Worm (Caenorhabditis elegans): ENCODE results near the gene srg-23.
"Not testable (repeated sequence)": the region's sequence is repeated elsewhere in the genome, so short reads cannot be mapped to it uniquely, and the experiment has no call there.

srg-23 gene

ce11 chrII:3126741-3127140 lies 30.8 kb upstream of the srg-23 start, which contains the start of gene ins-31:
Gene ins-31 (plus strand): TSS chrII:3127041.
- TF ChIP-seq nhr-12, elt-1, nhr-25 (tag; optimal IDR thresholded peaks at IDR 0.05): not testable (repeated sequence)

- TF ChIP-seq lin-39 (tag; optimal IDR thresholded peaks at IDR 0.05) (no peak), nhr-129 (tag; optimal IDR thresholded peaks at IDR 0.05) (no peak), R02D3.7 (tag; optimal IDR thresholded peaks at IDR 0.05) (no peak), snpc-4 (tag; optimal IDR thresholded peaks at IDR 0.05) (no peak)
Measured at ce11 chrII:3126341-3126740, 30.4 kb upstream of the srg-23 start, which contains the start of gene ins-19. Gene ins-19 (minus strand): TSS chrII:3126441.

ce11 chrII:3123206-3123605 lies 27.2 kb upstream of the srg-23 start, which contains the start of gene srh-71:
Gene srh-71 (plus strand): TSS chrII:3123506.
- TF ChIP-seq ama-1 (optimal IDR thresholded peaks at IDR 0.05) (no peak), mbf-1 (tag; optimal IDR thresholded peaks at IDR 0.05) (no peak), C34F6.9 (tag; optimal IDR thresholded peaks at IDR 0.05) (no peak), ceh-82 (tag; optimal IDR thresholded peaks at IDR 0.05) (no peak), nhr-12 (tag; optimal IDR thresholded peaks at IDR 0.05) (no peak), unc-55 (GFP tag; optimal IDR thresholded peaks at IDR 0.05) (no peak), gmeb-1 (tag; optimal IDR thresholded peaks at IDR 0.05) (no peak), unc-39 (tag; optimal IDR thresholded peaks at IDR 0.05) (no peak), elt-1 (tag; optimal IDR thresholded peaks at IDR 0.05) (no peak), R02D3.7 (tag; optimal IDR thresholded peaks at IDR 0.05) (no peak), peb-1 (tag; optimal IDR thresholded peaks at IDR 0.05) (no peak), aly-2 (tag; optimal IDR thresholded peaks at IDR 0.05) (no peak), nhr-10 (tag; optimal IDR thresholded peaks at IDR 0.05) (no peak), snpc-4 (tag; optimal IDR thresholded peaks at IDR 0.05) (no peak), nhr-129 (tag; optimal IDR thresholded peaks at IDR 0.05) (no peak), blmp-1 (tag; optimal IDR thresholded peaks at IDR 0.05; ENCODE audit: insufficient read depth) (no peak)

- no peak for TF ChIP-seq elt-1 (tag; optimal IDR thresholded peaks at IDR 0.05)
- peak; percentile 72 for TF ChIP-seq C34F6.9 (tag; optimal IDR thresholded peaks at IDR 0.05)
- TF ChIP-seq unc-55 (GFP tag; optimal IDR thresholded peaks at IDR 0.05): peak; percentile 28
- TF ChIP-seq nhr-129 (tag; optimal IDR thresholded peaks at IDR 0.05): peak; percentile 25
- TF ChIP-seq lin-39 (tag; optimal IDR thresholded peaks at IDR 0.05): no peak
- no peak for TF ChIP-seq egl-27 (tag; optimal IDR thresholded peaks at IDR 0.05)
- peak; percentile 30 for TF ChIP-seq crh-2 (tag; optimal IDR thresholded peaks at IDR 0.05)
- TF ChIP-seq sma-9 (GFP tag; optimal IDR thresholded peaks at IDR 0.05): no peak
- no peak for TF ChIP-seq sma-9 (tag; optimal IDR thresholded peaks at IDR 0.05)
Measured at ce11 chrII:3118907-3119382, 23.0 kb upstream of the srg-23 start, which contains the start of gene T10D4.6. Gene T10D4.6 (plus strand): TSS chrII:3119332.

- TF ChIP-seq peb-1 (tag; optimal IDR thresholded peaks at IDR 0.05) (no peak), nhr-10 (tag; optimal IDR thresholded peaks at IDR 0.05) (no peak), F13H6.1 (tag; optimal IDR thresholded peaks at IDR 0.05) (no peak), lsy-2 (tag; optimal IDR thresholded peaks at IDR 0.05) (no peak), R02D3.7 (tag; optimal IDR thresholded peaks at IDR 0.05) (no peak), unc-39 (tag; optimal IDR thresholded peaks at IDR 0.05) (no peak), mdl-1 (tag; optimal IDR thresholded peaks at IDR 0.05) (no peak)
Measured at ce11 chrII:3117471-3117870, 21.5 kb upstream of the srg-23 start, which contains the start of gene T10D4.7. Gene T10D4.7 (plus strand): TSS chrII:3117771.

- TF ChIP-seq nhr-11 (tag; optimal IDR thresholded peaks at IDR 0.05): no peak
- no peak for TF ChIP-seq elt-1 (tag; optimal IDR thresholded peaks at IDR 0.05)
- no peak for TF ChIP-seq aly-2 (tag; optimal IDR thresholded peaks at IDR 0.05)
- TF ChIP-seq nhr-6 (tag; optimal IDR thresholded peaks at IDR 0.05): no peak
- no peak for TF ChIP-seq peb-1 (tag; optimal IDR thresholded peaks at IDR 0.05)
- TF ChIP-seq unc-62 (GFP tag; optimal IDR thresholded peaks at IDR 0.05): no peak
- no peak for TF ChIP-seq unc-39 (tag; optimal IDR thresholded peaks at IDR 0.05)
- TF ChIP-seq egl-27 (tag; optimal IDR thresholded peaks at IDR 0.05): no peak
- TF ChIP-seq blmp-1 (tag; optimal IDR thresholded peaks at IDR 0.05; ENCODE audit: insufficient read depth): no peak
- no peak for TF ChIP-seq R02D3.7 (tag; optimal IDR thresholded peaks at IDR 0.05)
- no peak for TF ChIP-seq mbf-1 (tag; optimal IDR thresholded peaks at IDR 0.05)
- TF ChIP-seq sem-4 (tag; optimal IDR thresholded peaks at IDR 0.05): no peak
- TF ChIP-seq nhr-12 (tag; optimal IDR thresholded peaks at IDR 0.05): no peak
- no peak for TF ChIP-seq nhr-237 (tag; optimal IDR thresholded peaks at IDR 0.05)
- TF ChIP-seq snpc-4 (tag; optimal IDR thresholded peaks at IDR 0.05): no peak
- TF ChIP-seq crh-2 (tag; optimal IDR thresholded peaks at IDR 0.05): no peak
- TF ChIP-seq skn-1 (tag; optimal IDR thresholded peaks at IDR 0.05): no peak
- TF ChIP-seq unc-55 (GFP tag; optimal IDR thresholded peaks at IDR 0.05): no peak
Measured at ce11 chrII:3113934-3114333, 18.0 kb upstream of the srg-23 start, which contains the start of gene clec-123. Gene clec-123 (plus strand): TSS chrII:3114234.
